Worm (Caenorhabditis elegans) whole organism, midembryonic: ENCODE measurements around the gene ima-1.

Experiments
- T22C8.4 ChIP-seq: fragments of 200-800 bp; sonication (Bioruptor generic); IDR thresholded peaks from 2 replicates; pipeline ENCODE4 v1.3.6; 2022; ENCODE audit warnings: missing genetic modification characterization, missing compliant biosample characterization
- flt-1 ChIP-seq: fragments of 200-800 bp; sonication (Bioruptor generic); IDR thresholded peaks from 2 replicates; pipeline ENCODE4 v1.3.6; 2022; ENCODE audit warnings: missing genetic modification characterization, missing compliant biosample characterization
- med-1 ChIP-seq: sonication (generic microtip); optimal IDR thresholded peaks from 2 replicates; lab custom pipeline; 2017; ENCODE audit warnings: missing genetic modification characterization, mild to moderate bottlenecking, missing compliant biosample characterization, antibody characterized with exemption, missing genetic modification reagents; ENCODE audit not compliant: insufficient read depth
- ztf-23 ChIP-seq: fragments of 200-800 bp; sonication (Bioruptor generic); IDR thresholded peaks from 2 replicates; pipeline ENCODE4 v1.3.6; 2022; ENCODE audit warnings: missing genetic modification reagents, missing genetic modification characterization, missing compliant biosample characterization
- ztf-29 ChIP-seq: fragments of 200-800 bp; sonication (Bioruptor generic); IDR thresholded peaks from 2 replicates; pipeline ENCODE4 v1.3.6; 2022; ENCODE audit warnings: missing genetic modification reagents, missing genetic modification characterization, missing compliant biosample characterization

- TF ChIP-seq ztf-29 (GFP tag; lab: Robert Waterston, UW), result no peak
- no peak for TF ChIP-seq ztf-23 (GFP tag; lab: Robert Waterston, UW)
- TF ChIP-seq med-1, result no peak
- TF ChIP-seq flt-1 (GFP tag; lab: Robert Waterston, UW), result no peak
- TF ChIP-seq T22C8.4 (GFP tag; lab: Robert Waterston, UW), result no peak
Observed at ce11 chrV:11245029-11245428, 5.6 kb downstream of the ima-1 start.
